Fruit fly (Drosophila melanogaster): ENCODE data around the gene Gr94a.

Gene Gr94a

DNA sequence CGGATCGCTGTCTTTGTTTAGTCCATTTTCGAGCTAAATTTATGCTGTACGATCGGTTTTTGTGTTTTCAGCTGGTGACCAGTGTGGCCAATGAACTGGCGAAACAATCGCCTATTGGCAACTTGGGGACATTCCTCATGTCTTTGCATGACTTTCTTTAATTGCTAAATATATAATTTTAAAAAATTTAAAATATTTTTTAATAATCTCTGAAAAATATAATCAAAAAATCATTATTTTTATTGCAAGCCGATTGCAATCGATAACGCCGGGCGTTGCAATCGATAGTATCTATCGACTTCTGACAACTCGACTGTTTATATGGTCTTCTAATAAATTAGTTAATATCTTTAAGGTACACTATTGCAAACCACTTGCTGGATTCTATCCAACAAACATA, 9.7 kb downstream of the Gr94a start, which contains the start of the genes sav and Ublcp1 (continued):
- TF ChIP-seq nerfin-2 (GFP tag; IDR thresholded peaks at IDR 0.05; ENCODE audit: partially characterized antibody), result peak; percentile 82
- no peak for TF ChIP-seq CG12744 (GFP tag; optimal IDR thresholded peaks at IDR 0.05)
- TF ChIP-seq CG31441 (GFP tag; IDR thresholded peaks at IDR 0.05), result peak; percentile 53
- TF ChIP-seq lmd (GFP tag; IDR thresholded peaks at IDR 0.05), result peak; percentile 21; the same call in 1 of the 2 replicates
- TF ChIP-seq chm (GFP tag; IDR thresholded peaks at IDR 0.05), result no peak
- TF ChIP-seq CG2678 (tag; optimal IDR thresholded peaks at IDR 0.05), result peak; percentile 30
- no peak for TF ChIP-seq CG8944 (GFP tag; optimal IDR thresholded peaks at IDR 0.05)
- peak; percentile 53 for TF ChIP-seq CoRest (tag; optimal IDR thresholded peaks at IDR 0.05)
- 0 out of 2 replicates have a peak, but pooled peaks have one; percentile 18 for TF ChIP-seq CG6689 (GFP tag; IDR thresholded peaks at IDR 0.05)
- TF ChIP-seq ssp (GFP tag; IDR thresholded peaks at IDR 0.05), result 0 out of 2 replicates have a peak, but pooled peaks have one; percentile 15
- peak; percentile 45 for TF ChIP-seq PHDP (tag; optimal IDR thresholded peaks at IDR 0.05)
- peak; percentile 90 for TF ChIP-seq bbx (GFP tag; IDR thresholded peaks at IDR 0.05; ENCODE audit: partially characterized antibody)
- peak; percentile 44 for TF ChIP-seq zen (tag; optimal IDR thresholded peaks at IDR 0.05)
- peak; percentile 11 for TF ChIP-seq CG33557 (GFP tag; optimal IDR thresholded peaks at IDR 0.05)
- no peak for TF ChIP-seq tx (GFP tag; optimal IDR thresholded peaks at IDR 0.05)
- TF ChIP-seq esg (GFP tag; conservative IDR thresholded peaks at IDR 0.05), result 0 out of 2 replicates have a peak, but pooled peaks have one; percentile 21
- TF ChIP-seq CG15514 (GFP tag; optimal IDR thresholded peaks at IDR 0.05), result peak; percentile 46
- TF ChIP-seq Hmx (GFP tag; optimal IDR thresholded peaks at IDR 0.05), result no peak
- TF ChIP-seq grau (tag; optimal IDR thresholded peaks at IDR 0.05), result peak; percentile 25
- peak; percentile 64 for TF ChIP-seq nmo (GFP tag; optimal IDR thresholded peaks at IDR 0.05)
- TF ChIP-seq CG8924 (tag; optimal IDR thresholded peaks at IDR 0.05), result peak; percentile 54
- TF ChIP-seq abd-A (tag; optimal IDR thresholded peaks at IDR 0.05), result no peak
- TF ChIP-seq CG17829 (tag; optimal IDR thresholded peaks at IDR 0.05), result peak; percentile 53
- no peak for TF ChIP-seq CG10431 (GFP tag; optimal IDR thresholded peaks at IDR 0.05)
- TF ChIP-seq slbo (GFP tag; IDR thresholded peaks at IDR 0.05), result peak; percentile 11; the same call in 1 of the 2 replicates
- no peak for TF ChIP-seq nau (GFP tag; optimal IDR thresholded peaks at IDR 0.05)
- peak; percentile 83 for TF ChIP-seq stwl (tag; optimal IDR thresholded peaks at IDR 0.05)
- TF ChIP-seq CG10462 (GFP tag; optimal IDR thresholded peaks at IDR 0.05), result peak; percentile 12
- TF ChIP-seq Gug (GFP tag; IDR thresholded peaks at IDR 0.05), result peak; percentile 27; the same call in 1 of the 4 replicates
- TF ChIP-seq HLH4C (GFP tag; IDR thresholded peaks at IDR 0.05; ENCODE audit: partially characterized antibody), result peak; percentile 91
- 0 out of 2 replicates have a peak, but pooled peaks have one; percentile 19 for TF ChIP-seq sob (GFP tag; IDR thresholded peaks at IDR 0.05)
- peak; percentile 61 for TF ChIP-seq lbe (GFP tag; optimal IDR thresholded peaks at IDR 0.05)
- no peak for TF ChIP-seq Nf-YA (GFP tag; IDR thresholded peaks at IDR 0.05)
- peak; percentile 42 for TF ChIP-seq Ets97D (GFP tag; optimal IDR thresholded peaks at IDR 0.05)
- TF ChIP-seq Nf-YB (GFP tag; optimal IDR thresholded peaks at IDR 0.05), result no peak
- TF ChIP-seq CG10979 (tag; optimal IDR thresholded peaks at IDR 0.05), result peak; percentile 37
- TF ChIP-seq onecut (GFP tag; IDR thresholded peaks at IDR 0.05), result 0 out of 2 replicates have a peak, but pooled peaks have one; percentile 3
- TF ChIP-seq mld (GFP tag; IDR thresholded peaks at IDR 0.05; ENCODE audit: partially characterized antibody), result peak; percentile 80
- no peak for TF ChIP-seq CG7745 (tag; optimal IDR thresholded peaks at IDR 0.05)
- peak; percentile 74 for TF ChIP-seq CG14710 (tag; optimal IDR thresholded peaks at IDR 0.05)
- peak; percentile 20 for TF ChIP-seq CG4424 (GFP tag; optimal IDR thresholded peaks at IDR 0.05)
- peak; percentile 84 for TF ChIP-seq inv (GFP tag; IDR thresholded peaks at IDR 0.05; ENCODE audit: partially characterized antibody)
- no peak for TF ChIP-seq CG3995 (GFP tag; optimal IDR thresholded peaks at IDR 0.05)
- no peak for TF ChIP-seq CG32772 (GFP tag; IDR thresholded peaks at IDR 0.05)
- peak; percentile 71; the same call in 3 of the 4 replicates for TF ChIP-seq chinmo (GFP tag; IDR thresholded peaks at IDR 0.05; ENCODE audit: partially characterized antibody)
- peak; percentile 28 for TF ChIP-seq CG8290 (GFP tag; optimal IDR thresholded peaks at IDR 0.05)
- no peak for TF ChIP-seq CG8290 (tag; optimal IDR thresholded peaks at IDR 0.05)
- TF ChIP-seq E2f2 (GFP tag; IDR thresholded peaks at IDR 0.05), result peak; percentile 54
- no peak for TF ChIP-seq CG16815 (GFP tag; optimal IDR thresholded peaks at IDR 0.05)
- peak; percentile 25 for TF ChIP-seq Max (GFP tag; optimal IDR thresholded peaks at IDR 0.05)

All from whole organism, embryonic.